Worm (Caenorhabditis elegans): ENCODE measurements around the gene pcm-1.

Gene pcm-1

ce11 chrV:5991490-5992069 is 27.9 kb upstream of the pcm-1 start:
- TF ChIP-seq ceh-90 (tag; optimal IDR thresholded peaks at IDR 0.05) (no peak), unc-98 (GFP tag; IDR thresholded peaks at IDR 0.05) (no peak), mef-2 (tag; optimal IDR thresholded peaks at IDR 0.05) (no peak), nhr-47 (tag; optimal IDR thresholded peaks at IDR 0.05) (peak; percentile 50), lsy-2 (tag; optimal IDR thresholded peaks at IDR 0.05) (peak; percentile 34 to 62), ceh-63 (GFP tag; optimal IDR thresholded peaks at IDR 0.05) (no peak), sup-37 (GFP tag; optimal IDR thresholded peaks at IDR 0.05) (no peak), nhr-84 (tag; optimal IDR thresholded peaks at IDR 0.05) (no peak), ztf-4 (tag; optimal IDR thresholded peaks at IDR 0.05) (no peak), sox-4 (tag; optimal IDR thresholded peaks at IDR 0.05) (no peak), mab-9 (GFP tag; IDR thresholded peaks at IDR 0.05) (no peak), nhr-85 (tag) (no peak), nhr-90 (tag; optimal IDR thresholded peaks at IDR 0.05; ENCODE audit: poor library complexity) (no peak), hpl-2 (GFP tag; optimal IDR thresholded peaks at IDR 0.05) (no peak), egl-13 (tag; optimal IDR thresholded peaks at IDR 0.05) (peak; percentile 19), Y116A8C.19 (tag; optimal IDR thresholded peaks at IDR 0.05; ENCODE audit: borderline replicate concordance) (no peak), lin-14 (GFP tag; optimal IDR thresholded peaks at IDR 0.05) (peak; percentile 92), skn-1 (tag; optimal IDR thresholded peaks at IDR 0.05) (peak; percentile 0), alr-1 (tag; optimal IDR thresholded peaks at IDR 0.05; ENCODE audit: borderline replicate concordance) (no peak), egl-27 (tag; optimal IDR thresholded peaks at IDR 0.05) (peak in 1 of 2 experiments; percentile 1), mdl-1 (tag; optimal IDR thresholded peaks at IDR 0.05) (peak in 1 of 2 experiments; percentile 37), tbx-2 (tag; optimal IDR thresholded peaks at IDR 0.05) (peak; percentile 55), mep-1 (tag; optimal IDR thresholded peaks at IDR 0.05) (peak; percentile 78), C04F5.9 (tag; optimal IDR thresholded peaks at IDR 0.05) (no peak), nhr-76 (tag; optimal IDR thresholded peaks at IDR 0.05) (no peak), C16A3.4 (tag; optimal IDR thresholded peaks at IDR 0.05) (no peak), snpc-4 (tag; optimal IDR thresholded peaks at IDR 0.05) (peak; percentile 5), pqm-1 (tag; optimal IDR thresholded peaks at IDR 0.05) (no peak), nhr-28 (tag; optimal IDR thresholded peaks at IDR 0.05) (no peak), irx-1 (tag; optimal IDR thresholded peaks at IDR 0.05) (no peak), lir-3 (tag; optimal IDR thresholded peaks at IDR 0.05; ENCODE audit: poor library complexity) (no peak), C34B4.2 (tag; optimal IDR thresholded peaks at IDR 0.05) (no peak), elt-3 (tag; optimal IDR thresholded peaks at IDR 0.05) (no peak), aly-2 (tag; optimal IDR thresholded peaks at IDR 0.05) (no peak), unc-62 (GFP tag; optimal IDR thresholded peaks at IDR 0.05) (no peak), aha-1 (tag; optimal IDR thresholded peaks at IDR 0.05) (no peak), sptf-1 (tag; optimal IDR thresholded peaks at IDR 0.05) (no peak), ets-5 (GFP tag; IDR thresholded peaks at IDR 0.05) (no peak), hlh-4 (tag; optimal IDR thresholded peaks at IDR 0.05) (no peak), fkh-10 (GFP tag; optimal IDR thresholded peaks at IDR 0.05) (peak; percentile 46), lin-39 (tag; optimal IDR thresholded peaks at IDR 0.05) (no peak), jun-1 (tag; optimal IDR thresholded peaks at IDR 0.05) (no peak), ceh-82 (tag; optimal IDR thresholded peaks at IDR 0.05) (peak; percentile 34 to 59 (median 38)), dpl-1 (GFP tag; optimal IDR thresholded peaks at IDR 0.05) (peak in 2 of 3 experiments; percentile 20 to 47), elt-2 (tag; optimal IDR thresholded peaks at IDR 0.05) (peak; percentile 39), nhr-77 (tag; optimal IDR thresholded peaks at IDR 0.05) (no peak), nhr-12 (tag; optimal IDR thresholded peaks at IDR 0.05) (no peak), xbp-1 (tag; optimal IDR thresholded peaks at IDR 0.05) (peak; percentile 56), fkh-8 (tag; optimal IDR thresholded peaks at IDR 0.05) (peak; percentile 87), nhr-11 (tag; optimal IDR thresholded peaks at IDR 0.05) (no peak), ztf-11 (tag; optimal IDR thresholded peaks at IDR 0.05) (no peak), hlh-17 (GFP tag; optimal IDR thresholded peaks at IDR 0.05; ENCODE audit: borderline replicate concordance) (no peak), isw-1 (GFP tag; IDR thresholded peaks at IDR 0.05) (peak; percentile 30; the same call in 1 of the 2 replicates)

Data from whole organism, L1 larva.